Worm (Caenorhabditis elegans) whole organism, L3 larva: ENCODE data around the gene F42D1.4.

ENCODE experiments used
- R02D3.7 ChIP-seq: fragments of 150-350 bp; optimal IDR thresholded peaks from 2 replicates; lab custom pipeline; 2014; ENCODE audit warnings: missing biosample characterization, missing genetic modification characterization
- ama-1 ChIP-seq: fragments of 150-350 bp; optimal IDR thresholded peaks from 2 replicates; lab custom pipeline; 2018
- jun-1 ChIP-seq: fragments of 150-350 bp; optimal IDR thresholded peaks from 2 replicates; lab custom pipeline; 2014; ENCODE audit warnings: missing biosample characterization, missing genetic modification reagents, missing genetic modification characterization
- nhr-11 ChIP-seq: fragments of 150-350 bp; optimal IDR thresholded peaks from 2 replicates; lab custom pipeline; 2014; ENCODE audit warnings: missing biosample characterization, missing genetic modification characterization
- nhr-67 ChIP-seq: fragments of 150-350 bp; optimal IDR thresholded peaks from 2 replicates; lab custom pipeline; 2014; ENCODE audit warnings: missing biosample characterization, missing genetic modification characterization
- unc-39 ChIP-seq: sonication (generic microtip); optimal IDR thresholded peaks from 4 replicates; lab custom pipeline; 2017; ENCODE audit warnings: missing biosample characterization, missing genetic modification characterization
- zag-1 ChIP-seq: fragments of 150-350 bp; optimal IDR thresholded peaks from 2 replicates; lab custom pipeline; 2014; ENCODE audit warnings: missing biosample characterization, missing genetic modification characterization

- TF ChIP-seq ama-1 (lab: Kevin White, UChicago) = no peak
- no peak for TF ChIP-seq zag-1 (tag; lab: Kevin White, UChicago)
- no peak for TF ChIP-seq R02D3.7 (tag; lab: Kevin White, UChicago)
- TF ChIP-seq nhr-67 = no peak
- TF ChIP-seq nhr-11 (tag; lab: Kevin White, UChicago) = no peak
- TF ChIP-seq unc-39 (tag; lab: Kevin White, UChicago) = no peak
- no peak for TF ChIP-seq jun-1
Observed at ce11 chrX:14831531-14831930, 24.5 kb downstream of the F42D1.4 start, which contains the start of gene dpf-2.
